Worm (Caenorhabditis elegans) whole organism, late embryonic: ENCODE data around the gene K10B4.3.

Experiments used
- C08G9.2 ChIP-seq: sonication (generic microtip); optimal IDR thresholded peaks from 2 replicates; lab custom pipeline; 2016; ENCODE audit warnings: mild to moderate bottlenecking, missing genetic modification characterization, moderate library complexity, missing compliant biosample characterization
- F13H6.1 ChIP-seq: sonication (generic microtip); optimal IDR thresholded peaks from 2 replicates; lab custom pipeline; 2016; ENCODE audit warnings: missing genetic modification characterization, missing compliant biosample characterization
- K09A11.1 ChIP-seq: sonication (generic microtip); optimal IDR thresholded peaks from 2 replicates; lab custom pipeline; 2017; ENCODE audit warnings: antibody characterized with exemption, mild to moderate bottlenecking, missing genetic modification characterization, missing compliant biosample characterization; ENCODE audit not compliant: insufficient read depth
- ahr-1 ChIP-seq: sonication (generic microtip); optimal IDR thresholded peaks from 2 replicates; lab custom pipeline; 2016; ENCODE audit warnings: missing genetic modification characterization, missing compliant biosample characterization
- ceh-14 ChIP-seq: sonication (generic microtip); optimal IDR thresholded peaks from 2 replicates; lab custom pipeline; 2016; ENCODE audit warnings: missing genotype, missing genetic modification characterization, missing compliant biosample characterization
- ceh-18 ChIP-seq: sonication (generic microtip); optimal IDR thresholded peaks from 2 replicates; lab custom pipeline; 2016; ENCODE audit warnings: missing genetic modification characterization, missing compliant biosample characterization
- ceh-19 ChIP-seq: fragments of 200-800 bp; sonication (Bioruptor generic); optimal IDR thresholded peaks from 2 replicates; lab custom pipeline; 2018; ENCODE audit warnings: mild to moderate bottlenecking, missing genetic modification characterization, missing compliant biosample characterization
- ceh-2 ChIP-seq: sonication (generic microtip); optimal IDR thresholded peaks from 2 replicates; lab custom pipeline; 2016; ENCODE audit warnings: missing genotype, missing genetic modification characterization, missing compliant biosample characterization
- ceh-22 ChIP-seq: sonication (generic microtip); optimal IDR thresholded peaks from 2 replicates; lab custom pipeline; 2017; ENCODE audit warnings: missing biosample characterization, missing genetic modification characterization
- ceh-24 ChIP-seq: sonication (generic microtip); optimal IDR thresholded peaks from 2 replicates; lab custom pipeline; 2016; ENCODE audit warnings: mild to moderate bottlenecking, missing genetic modification characterization, missing compliant biosample characterization
- ceh-45 ChIP-seq: fragments of 200-800 bp; sonication (Bioruptor generic); IDR thresholded peaks from 2 replicates; pipeline ENCODE4 v1.3.6; 2022; ENCODE audit warnings: missing genetic modification reagents, missing genetic modification characterization, missing compliant biosample characterization
- ceh-9 ChIP-seq: sonication (generic microtip); optimal IDR thresholded peaks from 2 replicates; lab custom pipeline; 2016; ENCODE audit warnings: mild to moderate bottlenecking, missing genetic modification characterization, inconsistent platforms, missing compliant biosample characterization
- elt-2 ChIP-seq: sonication (generic microtip); optimal IDR thresholded peaks from 2 replicates; lab custom pipeline; 2016; ENCODE audit warnings: missing genetic modification reagents, missing genetic modification characterization, missing compliant biosample characterization
- elt-4 ChIP-seq: sonication (generic microtip); optimal IDR thresholded peaks from 2 replicates; lab custom pipeline; 2016; ENCODE audit warnings: missing genetic modification characterization, missing compliant biosample characterization
- ets-4 ChIP-seq: sonication (generic microtip); optimal IDR thresholded peaks from 2 replicates; lab custom pipeline; 2016; ENCODE audit warnings: missing genetic modification characterization, missing compliant biosample characterization
- eyg-1 ChIP-seq: sonication (generic microtip); optimal IDR thresholded peaks from 2 replicates; lab custom pipeline; 2016; ENCODE audit warnings: missing genotype, missing genetic modification characterization, missing compliant biosample characterization
- fkh-6 ChIP-seq: sonication (generic microtip); optimal IDR thresholded peaks from 2 replicates; lab custom pipeline; 2016; ENCODE audit warnings: missing genetic modification characterization, missing compliant biosample characterization
- gmeb-2 ChIP-seq: sonication (generic microtip); optimal IDR thresholded peaks from 2 replicates; lab custom pipeline; 2016; ENCODE audit warnings: missing genetic modification characterization, inconsistent platforms, missing compliant biosample characterization
- hlh-13 ChIP-seq: fragments of 200-800 bp; sonication (Bioruptor generic); optimal IDR thresholded peaks from 2 replicates; lab custom pipeline; 2018; ENCODE audit warnings: mild to moderate bottlenecking, missing genetic modification characterization, missing compliant biosample characterization
- hlh-15 ChIP-seq: sonication (generic microtip); optimal IDR thresholded peaks from 2 replicates; lab custom pipeline; 2016; ENCODE audit warnings: missing genetic modification characterization, missing compliant biosample characterization
- hlh-30 ChIP-seq: sonication (generic microtip); optimal IDR thresholded peaks from 2 replicates; lab custom pipeline; 2017; ENCODE audit warnings: antibody characterized with exemption, missing genetic modification characterization, missing compliant biosample characterization; ENCODE audit not compliant: insufficient read depth
- hlh-8 ChIP-seq: sonication (generic microtip); optimal IDR thresholded peaks from 2 replicates; lab custom pipeline; 2016; ENCODE audit warnings: missing genotype, missing genetic modification characterization, missing compliant biosample characterization
- lin-11 ChIP-seq: fragments of 200-800 bp; sonication (Bioruptor generic); optimal IDR thresholded peaks from 2 replicates; lab custom pipeline; 2018; ENCODE audit warnings: mild to moderate bottlenecking, missing genetic modification characterization, missing compliant biosample characterization
- madf-2 ChIP-seq: sonication (generic microtip); optimal IDR thresholded peaks from 2 replicates; lab custom pipeline; 2017; ENCODE audit warnings: missing genetic modification characterization, missing compliant biosample characterization
- npax-4 ChIP-seq: sonication (generic microtip); optimal IDR thresholded peaks from 2 replicates; lab custom pipeline; 2016; ENCODE audit warnings: missing genetic modification characterization, missing compliant biosample characterization
- odd-2 ChIP-seq: sonication (generic microtip); optimal IDR thresholded peaks from 2 replicates; lab custom pipeline; 2017; ENCODE audit warnings: antibody characterized with exemption, mild to moderate bottlenecking, missing genetic modification characterization, missing compliant biosample characterization
- pag-3 ChIP-seq: sonication (generic microtip); optimal IDR thresholded peaks from 2 replicates; lab custom pipeline; 2016; ENCODE audit warnings: missing compliant biosample characterization, missing genetic modification characterization, borderline replicate concordance
- pat-9 ChIP-seq: fragments of 200-800 bp; sonication (Bioruptor generic); optimal IDR thresholded peaks from 2 replicates; lab custom pipeline; 2018; ENCODE audit warnings: mild to moderate bottlenecking, missing genetic modification characterization, moderate library complexity, missing compliant biosample characterization
- pros-1 ChIP-seq: fragments of 150-350 bp; optimal IDR thresholded peaks from 2 replicates; lab custom pipeline; 2014; ENCODE audit warnings: missing biosample characterization, missing genetic modification reagents, missing genetic modification characterization
- ref-2 ChIP-seq: sonication (generic microtip); optimal IDR thresholded peaks from 2 replicates; lab custom pipeline; 2016; ENCODE audit warnings: missing genetic modification characterization, missing compliant biosample characterization
- rnt-1 ChIP-seq: sonication (generic microtip); optimal IDR thresholded peaks from 2 replicates; lab custom pipeline; 2016; ENCODE audit warnings: missing genetic modification characterization, missing compliant biosample characterization
- sox-2 ChIP-seq: fragments of 200-800 bp; sonication (Bioruptor generic); IDR thresholded peaks from 2 replicates; pipeline ENCODE4 v1.3.6; 2022; ENCODE audit warnings: missing genetic modification reagents, missing genetic modification characterization, missing compliant biosample characterization
- sox-4 ChIP-seq: sonication (generic microtip); optimal IDR thresholded peaks from 2 replicates; lab custom pipeline; 2017; ENCODE audit warnings: mild to moderate bottlenecking, missing genetic modification characterization, inconsistent platforms, missing compliant biosample characterization
- tbx-2 ChIP-seq: sonication (generic microtip); optimal IDR thresholded peaks from 2 replicates; lab custom pipeline; 2016; ENCODE audit warnings: missing genetic modification characterization, missing compliant biosample characterization
- tbx-7 ChIP-seq: sonication (generic microtip); optimal IDR thresholded peaks from 2 replicates; lab custom pipeline; 2016; ENCODE audit warnings: missing genotype, missing genetic modification characterization, missing compliant biosample characterization
- unc-42 ChIP-seq: sonication (generic microtip); optimal IDR thresholded peaks from 2 replicates; lab custom pipeline; 2016; ENCODE audit warnings: missing genotype, missing genetic modification characterization, missing compliant biosample characterization
- unc-55 ChIP-seq: sonication (generic microtip); optimal IDR thresholded peaks from 2 replicates; lab custom pipeline; 2017; ENCODE audit warnings: missing biosample characterization, missing genetic modification reagents, missing genetic modification characterization
- unc-86 ChIP-seq: sonication (generic microtip); optimal IDR thresholded peaks from 2 replicates; lab custom pipeline; 2016; ENCODE audit warnings: missing genetic modification characterization, missing compliant biosample characterization
- zip-5 ChIP-seq: sonication (generic microtip); optimal IDR thresholded peaks from 2 replicates; lab custom pipeline; 2016; ENCODE audit warnings: missing genetic modification characterization, missing compliant biosample characterization
- ztf-16 ChIP-seq: sonication (generic microtip); optimal IDR thresholded peaks from 2 replicates; lab custom pipeline; 2017; ENCODE audit warnings: missing genetic modification characterization, missing compliant biosample characterization

Gene K10B4.3

ce11 chrII:121121-121520 lies at the start of gene K10B4.3:
Gene K10B4.3 (minus strand): TSS chrII:121221.
- no peak for TF ChIP-seq ceh-45 (GFP tag; lab: Robert Waterston, UW)
- TF ChIP-seq elt-4, result no peak
- TF ChIP-seq tbx-7 (tag; lab: Kevin White, UChicago), result no peak
- no peak for TF ChIP-seq hlh-13 (GFP tag; lab: Kevin White, UChicago)
- no peak for TF ChIP-seq ref-2 (tag; lab: Kevin White, UChicago)
- no peak for TF ChIP-seq ztf-16 (tag; lab: Kevin White, UChicago)
- TF ChIP-seq pat-9 (tag; lab: Kevin White, UChicago), result no peak
- no peak for TF ChIP-seq madf-2 (tag; lab: Kevin White, UChicago)
- TF ChIP-seq hlh-30, result no peak
- TF ChIP-seq ceh-19, result no peak
- TF ChIP-seq npax-4 (tag; lab: Kevin White, UChicago), result no peak
- no peak for TF ChIP-seq C08G9.2 (tag; lab: Kevin White, UChicago)
- TF ChIP-seq eyg-1, result no peak
- no peak for TF ChIP-seq zip-5 (tag; lab: Kevin White, UChicago)
- TF ChIP-seq ceh-9 (tag; lab: Kevin White, UChicago), result no peak
- no peak for TF ChIP-seq K09A11.1
- no peak for TF ChIP-seq hlh-15 (tag; lab: Kevin White, UChicago)
- no peak for TF ChIP-seq odd-2
- TF ChIP-seq F13H6.1 (tag; lab: Kevin White, UChicago), result no peak
- TF ChIP-seq ceh-2, result no peak

- TF ChIP-seq unc-42 (tag; lab: Kevin White, UChicago) (peak; percentile 97), gmeb-2 (tag; lab: Kevin White, UChicago) (no peak)
Measured at ce11 chrII:163229-163628, 42.2 kb upstream of the K10B4.3 start.

- no peak for TF ChIP-seq unc-86 (tag; lab: Kevin White, UChicago)
- TF ChIP-seq elt-2 (tag; lab: Kevin White, UChicago), result peak; percentile 98
Measured at ce11 chrII:162182-162581, 41.2 kb upstream of the K10B4.3 start, which contains the start of gene etr-1. Gene etr-1 (plus strand): TSS chrII:162374.

ce11 chrII:161275-161674 lies 40.3 kb upstream of the K10B4.3 start:
- TF ChIP-seq gmeb-2 (tag; lab: Kevin White, UChicago) (no peak), hlh-30 (no peak), C08G9.2 (tag; lab: Kevin White, UChicago) (no peak), ahr-1 (tag; lab: Kevin White, UChicago) (no peak), fkh-6 (tag; lab: Kevin White, UChicago) (no peak), lin-11 (tag; lab: Kevin White, UChicago) (no peak), unc-42 (tag; lab: Kevin White, UChicago) (no peak), ceh-24 (no peak), npax-4 (tag; lab: Kevin White, UChicago) (no peak), unc-55 (GFP tag; lab: Kevin White, UChicago) (peak; percentile 39), hlh-15 (tag; lab: Kevin White, UChicago) (no peak), pat-9 (tag; lab: Kevin White, UChicago) (peak; percentile 57), ceh-19 (no peak), K09A11.1 (no peak), pros-1 (tag; lab: Kevin White, UChicago) (no peak), ceh-18 (tag; lab: Kevin White, UChicago) (peak; percentile 16), hlh-13 (GFP tag; lab: Kevin White, UChicago) (no peak), ets-4 (no peak), ceh-14 (no peak), odd-2 (no peak), pag-3 (tag; lab: Kevin White, UChicago) (no peak), hlh-8 (tag; lab: Kevin White, UChicago) (no peak), madf-2 (tag; lab: Kevin White, UChicago) (no peak), tbx-7 (tag; lab: Kevin White, UChicago) (no peak), tbx-2 (tag; lab: Kevin White, UChicago) (peak; percentile 14), rnt-1 (peak; percentile 49), sox-4 (tag; lab: Kevin White, UChicago) (no peak), ceh-22 (no peak), sox-2 (GFP tag; lab: Robert Waterston, UW) (no peak), ceh-45 (GFP tag; lab: Robert Waterston, UW) (no peak)
